Worm (Caenorhabditis elegans) whole organism, L2 larva: Measurements from ENCODE around the gene tcl-2.

Experiments used
- C34F6.9 ChIP-seq: fragments of 150-350 bp; optimal IDR thresholded peaks from 2 replicates; lab custom pipeline; 2014; ENCODE audit warnings: missing biosample characterization, missing genetic modification characterization
- F13H6.1 ChIP-seq: sonication (generic microtip); optimal IDR thresholded peaks from 2 replicates; lab custom pipeline; 2016; ENCODE audit warnings: missing genetic modification characterization, missing compliant biosample characterization
- R02D3.7 ChIP-seq: fragments of 150-350 bp; optimal IDR thresholded peaks from 2 replicates; lab custom pipeline; 2014; ENCODE audit warnings: missing biosample characterization, missing genetic modification characterization
- alr-1 ChIP-seq: fragments of 150-350 bp; optimal IDR thresholded peaks from 2 replicates; lab custom pipeline; 2014; ENCODE audit warnings: missing biosample characterization, missing genetic modification characterization
- aly-2 ChIP-seq: fragments of 150-350 bp; optimal IDR thresholded peaks from 2 replicates; lab custom pipeline; 2014; ENCODE audit warnings: missing biosample characterization, missing genetic modification characterization
- ama-1 ChIP-seq: fragments of 150-350 bp; optimal IDR thresholded peaks from 2 replicates; lab custom pipeline; 2018; ENCODE audit warnings: inconsistent platforms
- ceh-16 ChIP-seq: fragments of 150-350 bp; optimal IDR thresholded peaks from 2 replicates; lab custom pipeline; 2014; ENCODE audit warnings: missing biosample characterization, missing genetic modification characterization
- ceh-82 ChIP-seq: fragments of 150-350 bp; optimal IDR thresholded peaks from 2 replicates; lab custom pipeline; 2014; ENCODE audit warnings: missing biosample characterization, missing genetic modification characterization
- crh-2 ChIP-seq: sonication (generic microtip); optimal IDR thresholded peaks from 2 replicates; lab custom pipeline; 2017; ENCODE audit warnings: missing biosample characterization, missing genetic modification characterization
- egl-27 ChIP-seq: sonication (generic microtip); optimal IDR thresholded peaks from 3 replicates; lab custom pipeline; 2017; ENCODE audit warnings: missing biosample characterization, missing genetic modification reagents, missing genetic modification characterization
- elt-1 ChIP-seq: fragments of 150-350 bp; optimal IDR thresholded peaks from 2 replicates; lab custom pipeline; 2014; ENCODE audit warnings: missing biosample characterization, missing genetic modification characterization
- fos-1 ChIP-seq: fragments of 150-350 bp; optimal IDR thresholded peaks from 2 replicates; lab custom pipeline; 2014; ENCODE audit warnings: missing biosample characterization, missing genetic modification characterization
- gmeb-1 ChIP-seq: fragments of 150-350 bp; optimal IDR thresholded peaks from 2 replicates; lab custom pipeline; 2014; ENCODE audit warnings: missing biosample characterization, missing genetic modification characterization
- lin-11 ChIP-seq: fragments of 150-350 bp; sonication (generic microtip); optimal IDR thresholded peaks from 2 replicates; lab custom pipeline; 2014; ENCODE audit warnings: missing biosample characterization, missing genetic modification characterization, inconsistent platforms, mixed read lengths
- lin-13 ChIP-seq: fragments of 150-350 bp; optimal IDR thresholded peaks from 2 replicates; lab custom pipeline; 2014; ENCODE audit warnings: missing biosample characterization, missing genetic modification reagents, missing genetic modification characterization
- lsy-2 ChIP-seq, 2 experiments: fragments of 150-350 bp in 1 of 2; sonication (generic microtip) in 1 of 2; optimal IDR thresholded peaks; 2 replicates each; lab custom pipeline; 2014 to 2017; ENCODE audit warnings: missing biosample characterization in 2 of 2, missing genetic modification characterization in 2 of 2
- mab-5 ChIP-seq: fragments of 150-350 bp; optimal IDR thresholded peaks from 2 replicates; lab custom pipeline; 2014; ENCODE audit warnings: missing biosample characterization, missing genetic modification characterization
- mbf-1 ChIP-seq: sonication (generic microtip); optimal IDR thresholded peaks from 2 replicates; lab custom pipeline; 2017; ENCODE audit warnings: missing biosample characterization, missing genetic modification characterization
- mdl-1 ChIP-seq, 2 experiments: fragments of 150-350 bp in 1 of 2; sonication (generic microtip) in 1 of 2; optimal IDR thresholded peaks; 2 replicates each; lab custom pipeline; 2017; ENCODE audit warnings: missing biosample characterization in 2 of 2, missing genetic modification characterization in 2 of 2
- nhr-10 ChIP-seq: sonication (generic microtip); optimal IDR thresholded peaks from 2 replicates; lab custom pipeline; 2017; ENCODE audit warnings: missing biosample characterization, missing genetic modification characterization
- nhr-12 ChIP-seq: fragments of 150-350 bp; optimal IDR thresholded peaks from 2 replicates; lab custom pipeline; 2014; ENCODE audit warnings: missing biosample characterization, missing genetic modification characterization
- nhr-129 ChIP-seq: fragments of 150-350 bp; optimal IDR thresholded peaks from 2 replicates; lab custom pipeline; 2014; ENCODE audit warnings: missing biosample characterization, missing genetic modification characterization
- nhr-25 ChIP-seq: fragments of 150-350 bp; sonication (generic microtip); optimal IDR thresholded peaks from 3 replicates; lab custom pipeline; 2014; ENCODE audit warnings: missing biosample characterization, missing genetic modification characterization
- nhr-6 ChIP-seq: fragments of 150-350 bp; optimal IDR thresholded peaks from 2 replicates; lab custom pipeline; 2014; ENCODE audit warnings: missing biosample characterization, missing genetic modification characterization
- nhr-77 ChIP-seq: fragments of 150-350 bp; optimal IDR thresholded peaks from 2 replicates; lab custom pipeline; 2014; ENCODE audit warnings: missing biosample characterization, missing genetic modification characterization
- peb-1 ChIP-seq: fragments of 150-350 bp; optimal IDR thresholded peaks from 2 replicates; lab custom pipeline; 2014; ENCODE audit warnings: missing biosample characterization, missing genetic modification characterization
- skn-1 ChIP-seq: sonication (generic microtip); optimal IDR thresholded peaks from 2 replicates; lab custom pipeline; 2017; ENCODE audit warnings: missing biosample characterization, missing genetic modification characterization
- sma-3 ChIP-seq: sonication (generic microtip); optimal IDR thresholded peaks from 2 replicates; lab custom pipeline; 2016; ENCODE audit warnings: missing genetic modification reagents, missing genetic modification characterization, missing compliant biosample characterization
- unc-39 ChIP-seq: fragments of 150-350 bp; optimal IDR thresholded peaks from 2 replicates; lab custom pipeline; 2014; ENCODE audit warnings: missing biosample characterization, missing genetic modification characterization
- unc-55 ChIP-seq: fragments of 150-350 bp; sonication (generic microtip); optimal IDR thresholded peaks from 3 replicates; lab custom pipeline; 2014; ENCODE audit warnings: missing biosample characterization, missing genetic modification reagents, missing genetic modification characterization
- zag-1 ChIP-seq: fragments of 150-350 bp; optimal IDR thresholded peaks from 2 replicates; lab custom pipeline; 2014; ENCODE audit warnings: missing biosample characterization, missing genetic modification characterization
- ztf-1 ChIP-seq: fragments of 200-800 bp; sonication (Bioruptor generic); conservative IDR thresholded peaks from 2 replicates; pipeline ENCODE4 v1.3.6; 2022; ENCODE audit warnings: missing genetic modification characterization, missing compliant biosample characterization

Gene tcl-2

DNA sequence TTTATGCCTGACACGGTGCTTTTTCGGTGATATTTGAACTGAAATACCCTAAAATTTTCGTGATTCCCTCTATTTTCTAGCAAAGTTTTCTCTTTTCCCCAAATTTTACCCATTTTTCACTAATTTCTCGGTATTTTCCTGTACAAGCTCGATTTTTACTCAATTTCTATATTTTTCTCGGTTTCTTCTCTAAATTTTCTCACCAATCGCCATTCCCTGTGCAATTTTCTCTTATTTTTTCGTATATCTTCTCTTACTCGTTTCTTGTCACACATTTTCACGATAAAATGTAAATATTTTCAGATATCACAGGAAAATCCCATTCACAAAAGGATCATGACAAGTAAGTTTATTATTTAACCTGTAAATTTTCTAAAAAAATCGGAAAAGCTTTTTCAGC is 15.6 kb downstream of the tcl-2 start, which contains the start of gene csn-3:
Gene csn-3 (plus strand): TSS at position 301 of the 400 bp plus-strand sequence.
- TF ChIP-seq zag-1 (tag; lab: Kevin White, UChicago) (no peak), lin-11 (no peak), nhr-12 (tag; lab: Kevin White, UChicago) (no peak), ztf-1 (GFP tag; lab: Robert Waterston, UW) (no peak), nhr-10 (no peak), ceh-16 (tag; lab: Kevin White, UChicago) (no peak)

DNA sequence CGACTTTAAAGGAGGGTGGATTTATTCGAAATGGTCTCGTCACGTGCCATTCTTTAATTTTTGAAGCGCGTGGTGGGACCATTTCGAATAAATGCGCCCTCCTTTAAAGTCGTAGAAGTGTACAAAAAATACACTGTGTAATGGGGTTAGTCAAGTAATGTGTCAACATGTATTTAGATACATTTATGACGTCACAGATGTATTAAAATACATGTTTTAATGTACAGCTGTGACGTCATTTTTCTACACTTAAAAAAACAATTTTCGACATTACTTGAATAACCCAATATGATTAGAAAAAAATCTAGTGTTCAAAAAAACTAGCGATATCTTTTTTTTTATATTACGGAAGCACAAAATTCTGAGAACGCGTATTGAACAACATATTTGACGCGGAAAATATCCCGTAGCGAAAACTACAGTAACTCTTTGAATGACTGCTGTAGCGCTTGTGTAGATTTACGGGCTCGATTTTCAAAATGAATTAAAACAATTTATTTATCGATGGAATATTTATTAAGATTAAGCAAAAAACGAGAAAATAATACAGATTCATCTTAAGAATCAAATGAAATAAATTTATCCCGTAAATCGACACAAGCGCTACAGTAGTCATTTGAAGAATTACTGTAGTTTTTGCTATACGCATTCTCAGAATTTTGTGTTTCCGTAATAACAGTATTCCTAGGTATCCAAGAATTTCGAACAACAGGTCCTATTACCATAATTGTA is 24.2 kb downstream of the tcl-2 start, which contains the start of gene gfrp-1:
Gene gfrp-1 (plus strand): TSS at position 682 of the 732 bp plus-strand sequence.
- no peak for TF ChIP-seq nhr-25
- no peak for TF ChIP-seq aly-2 (tag; lab: Kevin White, UChicago)
- TF ChIP-seq unc-39 (tag; lab: Kevin White, UChicago) = no peak
- no peak for TF ChIP-seq fos-1
- no peak for TF ChIP-seq alr-1
- TF ChIP-seq skn-1 (tag; lab: Kevin White, UChicago) = no peak
- TF ChIP-seq ceh-82 (tag; lab: Kevin White, UChicago) = no peak

DNA sequence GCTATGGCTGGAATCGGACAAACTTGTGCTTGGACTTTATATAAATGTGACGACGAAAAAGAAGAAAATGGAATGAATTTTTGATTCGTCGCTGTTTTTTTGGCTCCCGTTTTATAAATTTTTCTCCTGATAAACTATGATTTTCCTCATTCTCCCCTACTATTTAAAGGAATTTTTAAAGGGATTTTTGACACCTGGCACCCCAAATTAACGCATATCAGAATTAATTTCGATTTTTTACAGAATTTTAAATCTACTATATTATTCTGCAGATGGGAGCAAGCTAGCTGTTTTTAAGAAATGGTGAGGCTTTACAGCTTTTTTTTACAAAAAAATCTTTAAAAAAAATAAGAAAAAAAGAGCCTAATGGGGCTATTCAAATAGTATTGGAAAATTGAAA is 26.1 kb downstream of the tcl-2 start, which contains the start of gene coa-1:
Gene coa-1 (plus strand): TSS at position 301 of the 400 bp plus-strand sequence.
- TF ChIP-seq mab-5 (tag; lab: Kevin White, UChicago) = no peak
- TF ChIP-seq nhr-129 (tag; lab: Kevin White, UChicago) = no peak
- no peak for TF ChIP-seq ceh-16 (tag; lab: Kevin White, UChicago)
- no peak for TF ChIP-seq peb-1 (tag; lab: Kevin White, UChicago)
- TF ChIP-seq C34F6.9 (tag; lab: Kevin White, UChicago) = no peak

DNA sequence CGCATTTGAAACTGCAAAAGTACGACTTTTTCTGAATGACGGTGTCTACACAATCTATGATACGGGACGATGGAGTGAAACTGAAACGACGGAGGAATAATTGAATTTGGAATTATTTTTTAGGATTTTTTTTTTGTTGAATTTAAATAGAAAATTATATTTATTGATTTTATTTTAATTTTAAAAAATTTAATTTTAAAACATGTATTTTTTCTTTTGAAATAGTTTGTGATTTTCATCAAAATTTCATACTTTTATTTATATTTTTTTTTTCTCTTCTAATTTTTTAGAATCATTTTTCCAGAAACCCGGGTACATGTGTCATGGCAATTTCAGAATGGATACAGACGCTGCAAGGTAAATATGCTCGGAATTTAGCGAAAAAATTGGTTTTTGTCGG is 29.0 kb downstream of the tcl-2 start, which contains the start of gene Y38C1AA.1:
Gene Y38C1AA.1 (plus strand): TSS at position 301 of the 400 bp plus-strand sequence.
- TF ChIP-seq mdl-1 (tag; optimal IDR thresholded peaks at IDR 0.05; lab: Kevin White, UChicago) (no peak), ama-1 (lab: Kevin White, UChicago) (no peak), zag-1 (tag; lab: Kevin White, UChicago) (no peak), elt-1 (tag; lab: Kevin White, UChicago) (no peak), mab-5 (tag; lab: Kevin White, UChicago) (no peak), egl-27 (no peak), nhr-129 (tag; lab: Kevin White, UChicago) (no peak)

DNA sequence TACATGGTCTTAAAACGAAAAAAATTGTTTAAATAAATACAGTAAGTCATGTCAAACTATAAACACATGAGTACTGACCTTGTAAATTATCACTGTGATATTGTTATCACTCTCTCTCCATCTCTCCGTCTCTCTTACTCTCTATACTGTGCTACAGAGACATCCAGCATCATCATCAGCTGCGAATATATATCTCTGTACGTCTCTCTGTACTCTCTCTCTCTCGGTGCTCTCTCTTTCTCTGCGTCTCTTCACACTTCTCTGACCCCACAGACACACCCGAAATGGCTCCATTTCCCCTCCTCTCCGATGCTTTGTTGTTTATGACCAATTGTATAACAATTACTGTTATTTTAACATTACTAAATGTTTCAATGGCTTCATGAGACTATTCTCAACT is 31.7 kb downstream of the tcl-2 start:
- TF ChIP-seq ztf-1 (GFP tag; lab: Robert Waterston, UW) (no peak), F13H6.1 (tag; lab: Kevin White, UChicago) (peak; percentile 34), unc-55 (GFP tag; lab: Kevin White, UChicago) (peak; percentile 43), ama-1 (lab: Kevin White, UChicago) (no peak), gmeb-1 (peak; percentile 68), egl-27 (peak; percentile 21), R02D3.7 (tag; lab: Kevin White, UChicago) (no peak), mbf-1 (tag; lab: Kevin White, UChicago) (no peak), elt-1 (tag; lab: Kevin White, UChicago) (no peak), sma-3 (GFP tag; lab: Kevin White, UChicago) (peak; percentile 57), mdl-1 (tag; optimal IDR thresholded peaks at IDR 0.05; lab: Kevin White, UChicago) (no peak), fos-1 (peak; percentile 56), C34F6.9 (tag; lab: Kevin White, UChicago) (peak; percentile 27), lin-13 (peak; percentile 14), nhr-6 (tag; lab: Kevin White, UChicago) (no peak), crh-2 (tag; lab: Kevin White, UChicago) (peak; percentile 53), nhr-77 (tag; lab: Kevin White, UChicago) (no peak), lsy-2 (tag; optimal IDR thresholded peaks at IDR 0.05; lab: Kevin White, UChicago) (peak in 1 of 2 experiments; percentile 36), nhr-129 (tag; lab: Kevin White, UChicago) (peak; percentile 48)
